Worm (Caenorhabditis elegans): ENCODE results near the gene T05E12.6.

DNA sequence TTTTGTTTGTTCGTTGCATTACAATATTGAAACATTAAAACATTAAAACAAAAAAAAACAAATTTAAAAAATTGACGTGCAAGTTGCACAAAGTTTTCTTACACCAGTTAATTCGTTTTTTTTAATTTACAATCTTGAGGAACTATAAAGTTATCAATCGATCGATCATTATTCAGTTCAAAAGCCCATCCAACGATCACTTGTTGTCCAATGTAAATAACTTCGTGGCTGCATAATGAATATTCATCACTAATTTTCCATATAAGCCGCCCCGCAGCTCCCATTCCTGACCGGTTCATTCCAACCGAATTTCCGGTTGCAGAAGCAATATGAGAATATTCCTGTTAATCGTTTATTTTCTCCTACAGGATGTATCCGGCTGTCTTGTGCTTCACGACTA, 47.0 kb downstream of the T05E12.6 start, which contains the start of gene hpo-33:
- TF ChIP-seq sem-2 (GFP tag; optimal IDR thresholded peaks at IDR 0.05) = no peak
- no peak for TF ChIP-seq ceh-43 (GFP tag; optimal IDR thresholded peaks at IDR 0.05)
- no peak for TF ChIP-seq lin-13 (tag; optimal IDR thresholded peaks at IDR 0.05)
